Fruit fly (Drosophila melanogaster) whole organism, prepupa: Measurements from ENCODE around the gene CheB38b.

Source experiments
- CG10669 ChIP-seq: fragments of 200-800 bp; sonication (Bioruptor generic); optimal IDR thresholded peaks from 3 replicates; lab custom pipeline; 2018; ENCODE audit warnings: missing biosample characterization, mild to moderate bottlenecking, missing genetic modification characterization, moderate library complexity
- CG11294 ChIP-seq: fragments of 200-800 bp; sonication (Bioruptor generic); IDR thresholded peaks from 2 replicates; pipeline ENCODE4 v1.3.6; 2022; ENCODE audit warnings: missing biosample characterization, missing genetic modification characterization
- CG11762 ChIP-seq: fragments of 200-800 bp; sonication (Bioruptor generic); optimal IDR thresholded peaks from 3 replicates; lab custom pipeline; 2016; ENCODE audit warnings: missing biosample characterization, missing genetic modification characterization; ENCODE audit not compliant: insufficient read depth
- CG11902 ChIP-seq: fragments of 200-800 bp; sonication (Bioruptor generic); optimal IDR thresholded peaks from 3 replicates; lab custom pipeline; 2016; ENCODE audit warnings: missing biosample characterization, missing genetic modification characterization
- CG3032 ChIP-seq: fragments of 200-800 bp; optimal IDR thresholded peaks from 2 replicates; lab custom pipeline; 2019; ENCODE audit warnings: missing biosample characterization, mild to moderate bottlenecking, missing genetic modification characterization, moderate library complexity
- CG32006 ChIP-seq: fragments of 200-800 bp; sonication (Bioruptor generic); optimal IDR thresholded peaks from 3 replicates; lab custom pipeline; 2017; ENCODE audit warnings: missing biosample characterization, mild to moderate bottlenecking, missing genetic modification characterization
- CG3919 ChIP-seq: fragments of 200-800 bp; sonication (Bioruptor generic); optimal IDR thresholded peaks from 3 replicates; lab custom pipeline; 2016; ENCODE audit warnings: missing biosample characterization, missing genetic modification characterization
- CG4318 ChIP-seq: fragments of 200-800 bp; sonication (Bioruptor generic); optimal IDR thresholded peaks from 3 replicates; lab custom pipeline; 2017; ENCODE audit warnings: missing biosample characterization, mild to moderate bottlenecking, missing genetic modification characterization
- CG6276 ChIP-seq: fragments of 200-800 bp; sonication (Bioruptor generic); optimal IDR thresholded peaks from 2 replicates; lab custom pipeline; 2017; ENCODE audit warnings: missing biosample characterization, mild to moderate bottlenecking, missing genetic modification characterization
- CG6792 ChIP-seq: fragments of 200-800 bp; sonication (Bioruptor generic); optimal IDR thresholded peaks from 3 replicates; lab custom pipeline; 2016; ENCODE audit warnings: missing biosample characterization, missing genetic modification characterization
- CG6808 ChIP-seq: fragments of 200-800 bp; sonication (Bioruptor generic); optimal IDR thresholded peaks from 3 replicates; lab custom pipeline; 2017; ENCODE audit warnings: missing biosample characterization, missing genetic modification characterization, mild to moderate bottlenecking, moderate library complexity, missing genetic modification reagents
- CG7368 ChIP-seq: fragments of 200-800 bp; sonication (Bioruptor generic); optimal IDR thresholded peaks from 3 replicates; lab custom pipeline; 2016; ENCODE audit warnings: missing biosample characterization, missing genetic modification characterization
- CG8119 ChIP-seq: fragments of 200-800 bp; sonication (Bioruptor generic); IDR thresholded peaks from 3 replicates; pipeline ENCODE4 v1.3.6; 2022; ENCODE audit warnings: missing biosample characterization, missing genetic modification characterization
- CG8319 ChIP-seq: fragments of 200-800 bp; sonication (Bioruptor generic); optimal IDR thresholded peaks from 3 replicates; lab custom pipeline; 2016; ENCODE audit warnings: missing biosample characterization, missing genetic modification characterization
- CG8632 ChIP-seq: fragments of 200-800 bp; sonication (Bioruptor generic); optimal IDR thresholded peaks from 3 replicates; lab custom pipeline; 2016; ENCODE audit warnings: missing biosample characterization, missing genetic modification characterization
- CG9139 ChIP-seq: fragments of 200-800 bp; sonication (Bioruptor generic); optimal IDR thresholded peaks from 3 replicates; lab custom pipeline; 2017; ENCODE audit warnings: missing biosample characterization, mild to moderate bottlenecking, missing genetic modification characterization
- Eip75B ChIP-seq: fragments of 200-800 bp; sonication (Bioruptor generic); optimal IDR thresholded peaks from 3 replicates; lab custom pipeline; 2016; ENCODE audit warnings: missing biosample characterization, missing genetic modification characterization
- Eip93F ChIP-seq: fragments of 200-800 bp; sonication (Bioruptor generic); optimal IDR thresholded peaks from 2 replicates; lab custom pipeline; 2016; ENCODE audit warnings: missing biosample characterization, mild to moderate bottlenecking, missing genetic modification characterization
- Ets21C ChIP-seq: fragments of 200-800 bp; sonication (Bioruptor generic); optimal IDR thresholded peaks from 3 replicates; lab custom pipeline; 2016; ENCODE audit warnings: missing biosample characterization, missing genetic modification characterization
- Ets96B ChIP-seq: fragments of 200-800 bp; optimal IDR thresholded peaks from 2 replicates; lab custom pipeline; 2019; ENCODE audit warnings: missing biosample characterization, mild to moderate bottlenecking, missing genetic modification characterization, moderate library complexity
- Hr39 ChIP-seq: fragments of 200-800 bp; sonication (Bioruptor generic); optimal IDR thresholded peaks from 2 replicates; lab custom pipeline; 2016; ENCODE audit warnings: missing biosample characterization, missing genetic modification characterization
- Hr4 ChIP-seq: fragments of 200-800 bp; sonication (Bioruptor generic); optimal IDR thresholded peaks from 3 replicates; lab custom pipeline; 2016; ENCODE audit warnings: missing biosample characterization, missing genetic modification characterization
- Met ChIP-seq: fragments of 200-800 bp; sonication (Bioruptor generic); optimal IDR thresholded peaks from 3 replicates; lab custom pipeline; 2016; ENCODE audit warnings: missing biosample characterization, missing genetic modification characterization
- Sox102F ChIP-seq: fragments of 200-800 bp; sonication (Bioruptor generic); optimal IDR thresholded peaks from 2 replicates; lab custom pipeline; 2016; ENCODE audit warnings: missing biosample characterization, mild to moderate bottlenecking, missing genetic modification characterization
- cyc ChIP-seq: fragments of 200-800 bp; sonication (Bioruptor generic); optimal IDR thresholded peaks from 3 replicates; lab custom pipeline; 2016; ENCODE audit warnings: missing biosample characterization, missing genetic modification characterization
- dac ChIP-seq: fragments of 200-800 bp; sonication (Bioruptor generic); optimal IDR thresholded peaks from 2 replicates; lab custom pipeline; 2017; ENCODE audit warnings: missing biosample characterization, mild to moderate bottlenecking, missing genetic modification characterization
- eg ChIP-seq: fragments of 200-800 bp; sonication (Bioruptor generic); IDR thresholded peaks from 3 replicates; pipeline ENCODE4 v1.3.6; 2022; ENCODE audit warnings: missing biosample characterization, missing genetic modification characterization
- esn ChIP-seq: fragments of 200-800 bp; sonication (Bioruptor generic); optimal IDR thresholded peaks from 2 replicates; lab custom pipeline; 2016; ENCODE audit warnings: missing biosample characterization, mild to moderate bottlenecking, missing genetic modification characterization, moderate library complexity
- fd59A ChIP-seq: fragments of 200-800 bp; sonication (Bioruptor generic); optimal IDR thresholded peaks from 2 replicates; lab custom pipeline; 2017; ENCODE audit warnings: missing biosample characterization, mild to moderate bottlenecking, missing genetic modification characterization, missing genetic modification reagents
- lz ChIP-seq: fragments of 200-800 bp; sonication (Bioruptor generic); optimal IDR thresholded peaks from 3 replicates; lab custom pipeline; 2016; ENCODE audit warnings: missing biosample characterization, missing genetic modification characterization
- net ChIP-seq: fragments of 200-800 bp; sonication (Bioruptor generic); optimal IDR thresholded peaks from 3 replicates; lab custom pipeline; 2016; ENCODE audit warnings: missing biosample characterization, missing genetic modification characterization
- pdm3 ChIP-seq: fragments of 200-800 bp; sonication (Bioruptor generic); optimal IDR thresholded peaks from 3 replicates; lab custom pipeline; 2016; ENCODE audit warnings: missing biosample characterization, missing genetic modification characterization
- ss ChIP-seq, 2 experiments: fragments of 200-800 bp; sonication (Bioruptor generic); optimal IDR thresholded peaks; 2 replicates in 1 of 2; 3 replicates in 1 of 2; lab custom pipeline; 2017 to 2018; ENCODE audit warnings: mild to moderate bottlenecking in 2 of 2, missing biosample characterization in 2 of 2, missing genetic modification characterization in 2 of 2, moderate library complexity in 1 of 2
- svp ChIP-seq: fragments of 200-800 bp; sonication (Bioruptor generic); peaks from one replicate; lab custom pipeline; 2016; ENCODE audit warnings: missing biosample characterization, missing genetic modification characterization
- topi ChIP-seq: fragments of 200-800 bp; sonication (Bioruptor generic); optimal IDR thresholded peaks from 3 replicates; lab custom pipeline; 2016; ENCODE audit warnings: missing biosample characterization, missing genetic modification characterization

CheB38b gene

DNA sequence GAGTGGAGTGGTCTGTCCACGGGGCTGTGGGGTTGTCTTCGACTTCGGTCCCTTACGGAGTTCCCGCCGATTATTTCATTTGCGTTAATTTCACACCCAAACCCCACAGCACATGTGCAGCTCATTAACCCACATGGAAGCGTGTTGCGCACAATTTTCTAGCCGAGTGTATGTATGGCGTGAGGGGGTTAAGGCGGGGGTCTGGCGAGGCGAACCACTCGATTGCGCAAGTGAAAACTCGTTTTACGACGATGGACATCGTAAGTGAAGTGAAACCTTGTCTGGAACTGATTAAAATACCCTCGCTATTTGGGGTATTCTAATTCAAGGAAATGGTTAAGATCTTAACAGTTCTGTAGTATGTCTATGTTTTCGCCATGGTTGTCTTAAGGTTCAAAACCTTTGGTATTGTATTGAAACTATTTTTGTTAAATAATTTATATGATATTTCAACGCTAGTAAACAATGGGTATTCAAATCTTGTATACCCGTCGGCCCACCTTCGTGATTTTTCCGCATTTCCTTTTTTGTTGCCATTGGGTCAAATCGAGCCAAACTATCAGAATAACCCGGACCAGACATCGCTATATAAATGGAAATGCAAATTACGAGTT, 5.9 kb downstream of the CheB38b start (continued):
- TF ChIP-seq CG11902 = no peak
- peak; percentile 73 for TF ChIP-seq CG3919
- TF ChIP-seq CG4318 = peak; percentile 69
- peak; percentile 85 for TF ChIP-seq CG6276 (GFP tag; lab: Kevin White, UChicago)
- TF ChIP-seq dac (GFP tag; lab: Kevin White, UChicago) = peak; percentile 62
- TF ChIP-seq Eip93F (GFP tag; lab: Kevin White, UChicago) = no peak
- TF ChIP-seq CG7368 (GFP tag; lab: Kevin White, UChicago) = peak; percentile 53
- peak; percentile 9 to 55 for TF ChIP-seq ss (GFP tag; optimal IDR thresholded peaks at IDR 0.05; lab: Kevin White, UChicago)
- TF ChIP-seq CG6808 = peak; percentile 40
- TF ChIP-seq CG11762 (GFP tag; lab: Kevin White, UChicago) = peak; percentile 60
- peak; percentile 78 for TF ChIP-seq net
- peak; percentile 74 for TF ChIP-seq Eip75B (GFP tag; lab: Kevin White, UChicago)
- TF ChIP-seq svp (GFP tag; lab: Kevin White, UChicago) = peak; percentile 36
- TF ChIP-seq fd59A = peak; percentile 52
- no peak for TF ChIP-seq topi
- peak; percentile 86 for TF ChIP-seq Hr4 (GFP tag; lab: Kevin White, UChicago)
- TF ChIP-seq, all 60 proteins: peak for 39

dm6 chr2L:20809229-20809628, 7.8 kb downstream of the CheB38b start:
- TF ChIP-seq dac (GFP tag; lab: Kevin White, UChicago) = no peak
- TF ChIP-seq CG32006 (GFP tag; lab: Kevin White, UChicago) = no peak
- no peak for TF ChIP-seq Met (GFP tag; lab: Kevin White, UChicago)
- no peak for TF ChIP-seq cyc (GFP tag; lab: Kevin White, UChicago)
- peak; percentile 31 for TF ChIP-seq CG10669 (GFP tag; lab: Kevin White, UChicago)
- peak; percentile 10 for TF ChIP-seq CG3032 (tag; lab: Kevin White, UChicago)
- TF ChIP-seq CG6276 (GFP tag; lab: Kevin White, UChicago) = peak; percentile 6
- peak; percentile 54; the same call in 1 of the 3 replicates for TF ChIP-seq eg (GFP tag; lab: Robert Waterston, UW)
- no peak for TF ChIP-seq CG11902
- peak; percentile 60; the same call in 1 of the 2 replicates for TF ChIP-seq CG11294

DNA sequence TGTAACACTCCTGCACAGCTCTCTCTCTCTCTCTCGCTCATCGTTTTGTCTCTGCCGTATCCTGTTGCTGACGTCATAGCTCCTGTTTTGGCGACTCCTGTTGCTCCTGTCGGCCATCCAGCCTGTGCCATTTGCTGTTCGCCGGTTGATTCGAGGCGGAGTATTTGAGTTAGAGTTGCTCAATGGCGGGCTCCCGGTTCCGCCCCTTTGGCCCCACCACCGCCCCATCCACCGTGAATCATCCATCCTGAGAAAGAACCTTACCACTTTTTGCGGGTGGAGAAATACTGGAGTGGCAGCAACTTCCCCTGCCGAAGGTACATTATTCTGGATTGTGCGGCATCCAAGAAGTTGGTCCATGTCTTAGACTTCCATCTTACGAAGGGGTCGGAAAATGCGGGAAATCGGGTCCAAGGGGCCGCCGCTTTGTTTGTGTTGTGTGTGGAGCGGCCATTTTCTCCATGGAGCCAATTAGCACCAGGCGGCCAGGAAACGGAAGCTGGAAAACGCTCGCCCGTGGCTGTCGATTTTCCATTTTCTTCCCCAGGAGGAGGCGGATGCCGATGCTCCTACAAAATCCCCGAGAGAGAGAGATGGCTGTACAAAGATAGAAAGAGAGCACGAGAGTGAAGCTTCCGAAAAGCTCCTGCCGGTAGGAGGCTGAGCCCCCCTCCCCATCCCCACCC, 8.4 kb downstream of the CheB38b start:
- TF ChIP-seq dac (GFP tag; lab: Kevin White, UChicago) (no peak), Ets21C (GFP tag; lab: Kevin White, UChicago) (no peak), Hr39 (no peak), lz (GFP tag; lab: Kevin White, UChicago) (no peak), CG4318 (no peak), CG8119 (GFP tag; lab: Robert Waterston, UW) (no peak), esn (GFP tag; lab: Kevin White, UChicago) (no peak), CG6792 (GFP tag; lab: Kevin White, UChicago) (no peak), CG8632 (GFP tag; lab: Kevin White, UChicago) (no peak), CG9139 (GFP tag; lab: Kevin White, UChicago) (no peak), CG3032 (tag; lab: Kevin White, UChicago) (no peak), Sox102F (GFP tag; lab: Kevin White, UChicago) (no peak), CG8319 (GFP tag; lab: Kevin White, UChicago) (no peak), fd59A (no peak), Ets96B (no peak), pdm3 (no peak)
